Fruit fly (Drosophila melanogaster): ENCODE data around the gene CG18547.

DNA sequence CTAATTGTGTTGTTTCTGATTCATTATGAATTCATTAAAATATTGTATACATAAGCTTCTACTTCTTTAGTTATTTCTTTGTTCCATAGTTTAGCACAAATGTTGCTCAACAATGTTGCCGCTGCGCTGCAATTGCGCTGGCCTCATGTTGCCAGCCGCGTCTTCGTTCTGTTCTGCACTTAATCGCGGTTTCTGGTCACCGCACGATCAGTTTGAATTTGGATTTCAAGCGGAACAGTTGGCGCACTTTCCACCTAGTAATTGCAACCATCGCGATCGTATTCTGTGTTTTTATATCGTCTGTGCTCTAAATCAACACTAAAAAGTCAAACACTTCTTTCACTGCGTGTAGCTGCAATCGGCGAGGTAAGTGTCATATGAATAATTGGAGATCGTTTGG, 18.9 kb upstream of the CG18547 start, which contains the start of gene Ect3:
- no peak for TF ChIP-seq CG8944 (GFP tag; optimal IDR thresholded peaks at IDR 0.05)
- no peak for TF ChIP-seq CG8765 (GFP tag; IDR thresholded peaks at IDR 0.05)
- TF ChIP-seq CG34224 (GFP tag; IDR thresholded peaks at IDR 0.05; ENCODE audit: partially characterized antibody), result no peak
- TF ChIP-seq CG34422 (GFP tag; IDR thresholded peaks at IDR 0.05), result no peak
